Fruit fly (Drosophila melanogaster) whole organism, embryonic: ENCODE data around the gene Rab19.

Experiments
- Asciz ChIP-seq: fragments of 200-800 bp; sonication (Bioruptor generic); optimal IDR thresholded peaks from 2 replicates; lab custom pipeline; 2017; ENCODE audit warnings: missing biosample characterization, mild to moderate bottlenecking, missing genetic modification characterization, missing genetic modification reagents
- Bgb ChIP-seq: fragments of 200-800 bp; sonication (Bioruptor generic); IDR thresholded peaks from 2 replicates; pipeline ENCODE4 v1.3.6; 2022; ENCODE audit warnings: missing biosample characterization, missing genetic modification characterization; ENCODE audit not compliant: partially characterized antibody
- CG10431 ChIP-seq: fragments of 200-800 bp; sonication (Bioruptor generic); optimal IDR thresholded peaks from 3 replicates; lab custom pipeline; 2018; ENCODE audit warnings: missing biosample characterization, mild to moderate bottlenecking, missing genetic modification characterization
- CG12071 ChIP-seq: fragments of 200-800 bp; sonication (Bioruptor generic); optimal IDR thresholded peaks from 3 replicates; lab custom pipeline; 2018; ENCODE audit warnings: missing biosample characterization, mild to moderate bottlenecking, missing genetic modification characterization
- CG14014 ChIP-seq: fragments of 200-800 bp; sonication (Bioruptor generic); IDR thresholded peaks from 2 replicates; pipeline ENCODE4 v1.3.6; 2022; ENCODE audit warnings: missing biosample characterization, missing genetic modification characterization
- CG14050 ChIP-seq: fragments of 200-800 bp; sonication (Bioruptor generic); IDR thresholded peaks from 3 replicates; pipeline ENCODE4 v1.3.6; 2022; ENCODE audit warnings: missing biosample characterization, missing genetic modification characterization
- CG15696 ChIP-seq: fragments of 200-800 bp; sonication (Bioruptor generic); optimal IDR thresholded peaks from 2 replicates; lab custom pipeline; 2019; ENCODE audit warnings: missing biosample characterization, mild to moderate bottlenecking, missing genetic modification characterization, moderate library complexity
- CG30020 ChIP-seq: fragments of 200-800 bp; optimal IDR thresholded peaks from 2 replicates; lab custom pipeline; 2019; ENCODE audit warnings: missing biosample characterization, mild to moderate bottlenecking, missing genetic modification characterization, moderate library complexity
- CG3065 ChIP-seq: fragments of 200-800 bp; sonication (Bioruptor generic); optimal IDR thresholded peaks from 2 replicates; lab custom pipeline; 2016; ENCODE audit warnings: missing biosample characterization, missing genetic modification characterization
- CG3407 ChIP-seq: fragments of 200-800 bp; sonication (Bioruptor generic); optimal IDR thresholded peaks from 2 replicates; lab custom pipeline; 2018; ENCODE audit warnings: missing biosample characterization, mild to moderate bottlenecking, missing genetic modification characterization
- CG3838 ChIP-seq: fragments of 200-800 bp; sonication (Bioruptor generic); optimal IDR thresholded peaks from 3 replicates; lab custom pipeline; 2016; ENCODE audit warnings: missing biosample characterization, missing genetic modification characterization
- CG4404 ChIP-seq: fragments of 200-800 bp; sonication (Bioruptor generic); IDR thresholded peaks from 2 replicates; pipeline ENCODE4 v1.3.6; 2022; ENCODE audit warnings: missing biosample characterization, missing genetic modification characterization
- CG5953 ChIP-seq: fragments of 200-800 bp; sonication (Bioruptor generic); IDR thresholded peaks from 2 replicates; pipeline ENCODE4 v1.3.6; 2022; ENCODE audit warnings: missing biosample characterization, missing genetic modification characterization
- CG6175 ChIP-seq: fragments of 200-800 bp; sonication (Bioruptor generic); IDR thresholded peaks from 3 replicates; pipeline ENCODE4 v1.3.6; 2022; ENCODE audit warnings: missing biosample characterization, missing genetic modification characterization
- CG6272 ChIP-seq: fragments of 200-800 bp; sonication (Bioruptor generic); IDR thresholded peaks from 2 replicates; pipeline ENCODE4 v1.3.6; 2022; ENCODE audit warnings: missing biosample characterization, missing genetic modification characterization
- CG7987 ChIP-seq: fragments of 200-800 bp; sonication (Bioruptor generic); optimal IDR thresholded peaks from 2 replicates; lab custom pipeline; 2018; ENCODE audit warnings: missing biosample characterization, mild to moderate bottlenecking, missing genetic modification characterization, moderate library complexity
- CG8359 ChIP-seq: fragments of 200-800 bp; sonication (Bioruptor generic); optimal IDR thresholded peaks from 2 replicates; lab custom pipeline; 2017; ENCODE audit warnings: missing biosample characterization, mild to moderate bottlenecking, missing genetic modification characterization, borderline replicate concordance
- CG8765 ChIP-seq: fragments of 200-800 bp; sonication (Bioruptor generic); IDR thresholded peaks from 2 replicates; pipeline ENCODE4 v1.3.6; 2022; ENCODE audit warnings: missing biosample characterization, missing genetic modification characterization
- CG9876 ChIP-seq: fragments of 200-800 bp; sonication (Bioruptor generic); optimal IDR thresholded peaks from 2 replicates; lab custom pipeline; 2016; ENCODE audit warnings: missing biosample characterization, missing genetic modification characterization
- CG9932 ChIP-seq: fragments of 200-800 bp; sonication (Bioruptor generic); IDR thresholded peaks from 2 replicates; pipeline ENCODE4 v1.3.6; 2022; ENCODE audit warnings: missing biosample characterization, missing genetic modification characterization
- Chrac-16 ChIP-seq: fragments of 200-800 bp; sonication (Bioruptor generic); optimal IDR thresholded peaks from 3 replicates; lab custom pipeline; 2016; ENCODE audit warnings: missing biosample characterization, missing genetic modification characterization
- D ChIP-seq, 2 experiments: fragments of 200-800 bp in 1 of 2; fragments of >200 bp in 1 of 2; sonication (Bioruptor generic) in 1 of 2; optimal IDR thresholded peaks; 2 replicates in 1 of 2; 3 replicates in 1 of 2; lab custom pipeline; 2017; ENCODE audit warnings: mild to moderate bottlenecking in 1 of 2, missing biosample characterization in 1 of 2, missing genetic modification characterization in 1 of 2, missing genetic modification reagents in 1 of 2
- Hey ChIP-seq: fragments of 200-800 bp; sonication (Bioruptor generic); optimal IDR thresholded peaks from 3 replicates; lab custom pipeline; 2018; ENCODE audit warnings: missing biosample characterization, mild to moderate bottlenecking, missing genetic modification characterization
- Hr51 ChIP-seq, 2 experiments: fragments of 200-800 bp; sonication (Bioruptor generic); optimal IDR thresholded peaks; 2 replicates in 1 of 2; 3 replicates in 1 of 2; lab custom pipeline; 2016 to 2018; ENCODE audit warnings: missing biosample characterization in 2 of 2, missing genetic modification characterization in 2 of 2, mild to moderate bottlenecking in 1 of 2, moderate library complexity in 1 of 2
- Jarid2 ChIP-seq: fragments of 200-800 bp; sonication (Bioruptor generic); optimal IDR thresholded peaks from 3 replicates; lab custom pipeline; 2017; ENCODE audit warnings: mild to moderate bottlenecking, missing biosample characterization, missing genetic modification reagents, missing genetic modification characterization
- Myb ChIP-seq: fragments of 200-800 bp; sonication (Bioruptor generic); optimal IDR thresholded peaks from 2 replicates; lab custom pipeline; 2016; ENCODE audit warnings: missing biosample characterization, missing genetic modification characterization
- Ptx1 ChIP-seq: fragments of 200-800 bp; sonication (Bioruptor generic); IDR thresholded peaks from 2 replicates; pipeline ENCODE4 v1.3.6; 2022; ENCODE audit warnings: missing biosample characterization, missing genetic modification characterization
- Scr ChIP-seq: fragments of 200-800 bp; sonication (Bioruptor generic); IDR thresholded peaks from 2 replicates; pipeline ENCODE4 v1.3.6; 2022; ENCODE audit warnings: missing biosample characterization, missing genetic modification characterization; ENCODE audit not compliant: partially characterized antibody
- Side ChIP-seq: fragments of 200-800 bp; sonication (Bioruptor generic); optimal IDR thresholded peaks from 2 replicates; lab custom pipeline; 2016; ENCODE audit warnings: missing biosample characterization, missing genetic modification characterization
- Stat92E ChIP-seq, 3 experiments: fragments of >200 bp in 2 of 3; fragments of 200-800 bp in 1 of 3; sonication (Bioruptor generic) in 1 of 3; optimal IDR thresholded peaks; 2 replicates each; lab custom pipeline; 2017 to 2019; ENCODE audit warnings: missing biosample characterization in 3 of 3, missing genetic modification characterization in 3 of 3, mild to moderate bottlenecking in 1 of 3, moderate library complexity in 1 of 3
- btn ChIP-seq: fragments of 200-800 bp; sonication (Bioruptor generic); optimal IDR thresholded peaks from 2 replicates; lab custom pipeline; 2016; ENCODE audit warnings: missing biosample characterization, missing genetic modification characterization
- corto ChIP-seq: fragments of 200-800 bp; sonication (Bioruptor generic); optimal IDR thresholded peaks from 2 replicates; lab custom pipeline; 2016; ENCODE audit warnings: missing biosample characterization, mild to moderate bottlenecking, missing genetic modification characterization, moderate library complexity
- croc ChIP-seq: fragments of 200-800 bp; sonication (Bioruptor generic); conservative IDR thresholded peaks from 3 replicates; pipeline ENCODE4 v1.3.6; 2022; ENCODE audit warnings: missing biosample characterization, missing genetic modification characterization
- eyg ChIP-seq: fragments of 200-800 bp; sonication (Bioruptor generic); optimal IDR thresholded peaks from 3 replicates; lab custom pipeline; 2016; ENCODE audit warnings: missing biosample characterization, missing genetic modification characterization
- grau ChIP-seq: fragments of 200-800 bp; optimal IDR thresholded peaks from 3 replicates; lab custom pipeline; 2019; ENCODE audit warnings: missing biosample characterization, mild to moderate bottlenecking, missing genetic modification characterization, moderate library complexity
- ham ChIP-seq: fragments of 200-800 bp; sonication (Bioruptor generic); IDR thresholded peaks from 2 replicates; pipeline ENCODE4 v1.3.6; 2022; ENCODE audit warnings: missing biosample characterization, missing genetic modification characterization
- maf-S ChIP-seq: fragments of 200-800 bp; sonication (Bioruptor generic); optimal IDR thresholded peaks from 2 replicates; lab custom pipeline; 2016; ENCODE audit warnings: missing biosample characterization, missing genetic modification characterization
- nau ChIP-seq: fragments of 200-800 bp; sonication (Bioruptor generic); optimal IDR thresholded peaks from 3 replicates; lab custom pipeline; 2017; ENCODE audit warnings: missing biosample characterization, mild to moderate bottlenecking, missing genetic modification characterization, missing genetic modification reagents
- nom ChIP-seq: fragments of 200-800 bp; sonication (Bioruptor generic); optimal IDR thresholded peaks from 2 replicates; lab custom pipeline; 2017; ENCODE audit warnings: missing biosample characterization, missing genetic modification characterization, mild to moderate bottlenecking, moderate library complexity, missing genetic modification reagents
- org-1 ChIP-seq: fragments of 200-800 bp; sonication (Bioruptor generic); optimal IDR thresholded peaks from 2 replicates; lab custom pipeline; 2017; ENCODE audit warnings: missing biosample characterization, missing genetic modification characterization
- rib ChIP-seq: fragments of 200-800 bp; sonication (Bioruptor generic); IDR thresholded peaks from 2 replicates; pipeline ENCODE4 v1.3.6; 2022; ENCODE audit warnings: missing biosample characterization, missing genetic modification characterization
- run ChIP-seq: fragments of 200-800 bp; sonication (Bioruptor generic); optimal IDR thresholded peaks from 3 replicates; lab custom pipeline; 2018; ENCODE audit warnings: missing biosample characterization, mild to moderate bottlenecking, missing genetic modification characterization
- sd ChIP-seq: fragments of 200-800 bp; sonication (Bioruptor generic); optimal IDR thresholded peaks from 3 replicates; lab custom pipeline; 2018; ENCODE audit warnings: missing biosample characterization, mild to moderate bottlenecking, missing genetic modification characterization, moderate library complexity
- stc ChIP-seq: fragments of 200-800 bp; sonication (Bioruptor generic); IDR thresholded peaks from 2 replicates; pipeline ENCODE4 v1.3.6; 2022; ENCODE audit warnings: missing biosample characterization, missing genetic modification characterization
- twi ChIP-seq: fragments of 200-800 bp; optimal IDR thresholded peaks from 2 replicates; lab custom pipeline; 2019; ENCODE audit warnings: missing biosample characterization, mild to moderate bottlenecking, missing genetic modification characterization, moderate library complexity
- unpg ChIP-seq: fragments of 200-800 bp; sonication (Bioruptor generic); optimal IDR thresholded peaks from 3 replicates; lab custom pipeline; 2018; ENCODE audit warnings: missing biosample characterization, mild to moderate bottlenecking, missing genetic modification characterization, moderate library complexity

Rab19 gene

dm6 chr3L:8288396-8288795, 8.4 kb upstream of the Rab19 start (continued):
- 0 out of 2 replicates have a peak, but pooled peaks have one; percentile 12 for TF ChIP-seq Ptx1
- no peak for TF ChIP-seq corto (GFP tag; lab: Kevin White, UChicago)

dm6 chr3L:8289336-8290258, 7.2 kb upstream of the Rab19 start, which contains the start of gene cert:
Gene cert, minus strand, starts transcription at chr3L:8289870.
- no peak for TF ChIP-seq org-1 (GFP tag; lab: Kevin White, UChicago)
- TF ChIP-seq CG8359 (GFP tag; lab: Kevin White, UChicago): no peak
- no peak for TF ChIP-seq Jarid2 (GFP tag; lab: Kevin White, UChicago)
- no peak for TF ChIP-seq CG3407 (GFP tag; lab: Kevin White, UChicago)
- no peak for TF ChIP-seq unpg (GFP tag; lab: Kevin White, UChicago)
- TF ChIP-seq Hey (tag; lab: Kevin White, UChicago): peak; percentile 14
- no peak for TF ChIP-seq eyg (GFP tag; lab: Kevin White, UChicago)
- TF ChIP-seq CG14014 (GFP tag; lab: Robert Waterston, UW): no peak
- no peak for TF ChIP-seq rib
- peak; percentile 53; the same call in 1 of the 2 replicates for TF ChIP-seq CG9932
- TF ChIP-seq Hr51 (GFP tag; optimal IDR thresholded peaks at IDR 0.05; lab: Kevin White, UChicago): no peak
- TF ChIP-seq run (tag; lab: Kevin White, UChicago): no peak
- TF ChIP-seq nau (GFP tag; lab: Kevin White, UChicago): peak; percentile 29
- TF ChIP-seq CG4404 (GFP tag; lab: Robert Waterston, UW): no peak
- TF ChIP-seq grau: peak; percentile 29
- peak; percentile 26 for TF ChIP-seq nom (GFP tag; lab: Kevin White, UChicago)
- TF ChIP-seq stc: peak; percentile 36; the same call in 1 of the 2 replicates
- TF ChIP-seq twi (tag; lab: Kevin White, UChicago): no peak
- TF ChIP-seq Myb (GFP tag; lab: Kevin White, UChicago): peak; percentile 96
- 0 out of 2 replicates have a peak, but pooled peaks have one; percentile 5 for TF ChIP-seq CG6272
- no peak for TF ChIP-seq croc (GFP tag; lab: Robert Waterston, UW)
- TF ChIP-seq ham (GFP tag; lab: Robert Waterston, UW): no peak
- peak; percentile 92 for TF ChIP-seq Scr (GFP tag; lab: Robert Waterston, UW)
- TF ChIP-seq CG30020 (tag; lab: Kevin White, UChicago): peak; percentile 18
- no peak for TF ChIP-seq CG10431 (GFP tag; lab: Kevin White, UChicago)
- no peak for TF ChIP-seq CG3065 (GFP tag; lab: Kevin White, UChicago)
- TF ChIP-seq Chrac-16 (GFP tag; lab: Kevin White, UChicago): peak; percentile 22
- TF ChIP-seq CG8765 (GFP tag; lab: Robert Waterston, UW): no peak
- TF ChIP-seq CG7987 (GFP tag; lab: Kevin White, UChicago): no peak
- TF ChIP-seq CG3838 (GFP tag; lab: Kevin White, UChicago): no peak
- TF ChIP-seq CG14050: no peak
- no peak for TF ChIP-seq CG15696
- no peak for TF ChIP-seq sd (tag; lab: Kevin White, UChicago)
- TF ChIP-seq CG5953 (GFP tag; lab: Robert Waterston, UW): no peak
- TF ChIP-seq Side: no peak
- no peak for TF ChIP-seq btn (GFP tag; lab: Kevin White, UChicago)
- TF ChIP-seq maf-S: peak; percentile 12
- TF ChIP-seq Asciz: no peak
- no peak for TF ChIP-seq CG12071
- no peak for TF ChIP-seq CG6175 (GFP tag; lab: Robert Waterston, UW)
- no peak for TF ChIP-seq D (optimal IDR thresholded peaks at IDR 0.05; lab: Kevin White, UChicago)
- no peak for TF ChIP-seq D (GFP tag; optimal IDR thresholded peaks at IDR 0.05; lab: Kevin White, UChicago)
- no peak for TF ChIP-seq Stat92E (GFP tag; optimal IDR thresholded peaks at IDR 0.05; lab: Kevin White, UChicago)
- peak; percentile 90 for TF ChIP-seq Bgb (GFP tag; lab: Robert Waterston, UW)
- no peak for TF ChIP-seq CG9876 (GFP tag; lab: Kevin White, UChicago)
